Fruit fly (Drosophila melanogaster) whole organism, wandering third instar larva: ENCODE data around the gene COX7AL2.

Source experiments
- Hnf4 ChIP-seq: fragments of 200-800 bp; sonication (Bioruptor generic); optimal IDR thresholded peaks from 2 replicates; lab custom pipeline; 2016; ENCODE audit warnings: missing biosample characterization, mild to moderate bottlenecking, missing genetic modification characterization
- OdsH ChIP-seq: fragments of 200-800 bp; sonication (Bioruptor generic); optimal IDR thresholded peaks from 2 replicates; lab custom pipeline; 2016; ENCODE audit warnings: missing biosample characterization, mild to moderate bottlenecking, missing genetic modification characterization
- foxo ChIP-seq, 2 experiments: fragments of 200-800 bp; sonication (Bioruptor generic); optimal IDR thresholded peaks; 2 replicates in 1 of 2; 3 replicates in 1 of 2; lab custom pipeline; 2016 to 2017; ENCODE audit warnings: missing biosample characterization in 2 of 2, missing genetic modification characterization in 2 of 2
- pan ChIP-seq: fragments of >200 bp; optimal IDR thresholded peaks from 2 replicates; lab custom pipeline; 2017

dm6 chr2L:2221649-2222150 lies 24.0 kb upstream of the COX7AL2 start:
- TF ChIP-seq foxo (GFP tag; optimal IDR thresholded peaks at IDR 0.05; lab: Kevin White, UChicago) (peak; percentile 85 to 98), Hnf4 (peak; percentile 99), OdsH (GFP tag; lab: Kevin White, UChicago) (peak; percentile 99), pan (lab: Kevin White, UChicago) (no peak)
